ENCODE assay signal across 2 fruit fly cellular contexts in genomic region chr2L:10795731-10796130, dm6.
TF ChIP-seq lines count a peak whose summit lies in the region.

No protein-coding gene starts in this region.

TF ChIP-seq in whole organism, adult, 20 proteins besides CTCF, POLR2A, EP300 and RAD21:
- no peak for TF ChIP-seq CG1620 (GFP tag; optimal IDR thresholded peaks at IDR 0.05; lab: Kevin White, UChicago)
- TF ChIP-seq tj (GFP tag; optimal IDR thresholded peaks at IDR 0.05; lab: Kevin White, UChicago): peak; percentile 99

TF ChIP-seq in whole organism, wandering third instar larva, 38 proteins besides CTCF, POLR2A, EP300 and RAD21:
- TF ChIP-seq dsf (GFP tag; optimal IDR thresholded peaks at IDR 0.05; lab: Kevin White, UChicago; ENCODE audit: borderline replicate concordance) (no peak), Abd-B (GFP tag; optimal IDR thresholded peaks at IDR 0.05; lab: Kevin White, UChicago) (no peak), Mio (GFP tag; optimal IDR thresholded peaks at IDR 0.05; lab: Kevin White, UChicago) (no peak), jim (GFP tag; optimal IDR thresholded peaks at IDR 0.05; lab: Kevin White, UChicago) (no peak), Dfd (GFP tag; optimal IDR thresholded peaks at IDR 0.05; lab: Kevin White, UChicago) (peak; percentile 82), usp (GFP tag; optimal IDR thresholded peaks at IDR 0.05; lab: Kevin White, UChicago) (no peak), sv (GFP tag; optimal IDR thresholded peaks at IDR 0.05; lab: Kevin White, UChicago) (no peak)
TF ChIP-seq in whole organism, wandering third instar larva: peak in this region for 1.
